Fruit fly (Drosophila melanogaster) whole organism, wandering third instar larva: ENCODE data around the gene CG13390.
A peak's percentile ranks its signal among the peaks of the same experiment; 100 is the strongest.

ENCODE experiments used
- CrebA ChIP-seq: fragments of 200-800 bp; sonication (Bioruptor generic); optimal IDR thresholded peaks from 2 replicates; lab custom pipeline; 2016; ENCODE audit warnings: missing biosample characterization, mild to moderate bottlenecking, missing genetic modification characterization, borderline replicate concordance
- h ChIP-seq: fragments of 200-800 bp; sonication (Bioruptor generic); optimal IDR thresholded peaks from 3 replicates; lab custom pipeline; 2016; ENCODE audit warnings: missing biosample characterization, mild to moderate bottlenecking, missing genetic modification characterization
- psq ChIP-seq: fragments of 200-800 bp; sonication (Bioruptor generic); optimal IDR thresholded peaks from 3 replicates; lab custom pipeline; 2017; ENCODE audit warnings: missing biosample characterization, mild to moderate bottlenecking, missing genetic modification characterization, moderate library complexity

DNA sequence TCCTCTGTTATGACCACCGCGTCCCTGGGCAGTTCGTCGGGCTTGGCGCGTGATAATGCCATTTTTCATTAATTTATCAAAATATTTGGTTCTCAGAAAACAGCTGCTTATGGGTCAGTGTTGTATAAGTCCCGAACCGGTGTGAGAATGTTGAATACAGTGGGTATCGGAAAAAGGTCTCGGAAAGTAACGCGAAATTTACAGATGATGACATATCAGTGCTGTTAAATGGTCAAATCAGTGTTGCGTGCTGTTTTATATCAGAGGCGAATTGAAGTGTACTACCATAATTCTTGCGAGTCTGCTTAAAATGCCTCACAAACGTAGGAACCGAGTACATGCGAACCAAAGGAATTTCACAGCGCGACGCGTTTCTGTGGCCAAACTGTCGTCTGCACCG is 6.0 kb upstream of the CG13390 start, which contains the start of the genes CG13392 and Rcd4:
- TF ChIP-seq psq (GFP tag; lab: Kevin White, UChicago) (peak; percentile 70), CrebA (GFP tag; lab: Kevin White, UChicago) (no peak), h (peak; percentile 87)
